Fruit fly (Drosophila melanogaster) whole organism, embryonic: Measurements from ENCODE around the gene Moca-cyp.

Source experiments
- Atf-2 ChIP-seq: fragments of 200-800 bp; sonication (Bioruptor generic); optimal IDR thresholded peaks from 2 replicates; lab custom pipeline; 2016; ENCODE audit warnings: missing biosample characterization, missing genetic modification characterization
- Awh ChIP-seq: fragments of 200-800 bp; sonication (Bioruptor generic); IDR thresholded peaks from 2 replicates; pipeline ENCODE4, ENCODE4 v1.3.6; 2022; ENCODE audit warnings: missing biosample characterization, missing genetic modification characterization
- BtbVII ChIP-seq: fragments of 200-800 bp; sonication (Bioruptor generic); optimal IDR thresholded peaks from 3 replicates; lab custom pipeline; 2017; ENCODE audit warnings: missing biosample characterization, mild to moderate bottlenecking, missing genetic modification characterization
- CG1024 ChIP-seq: fragments of 200-800 bp; sonication (Bioruptor generic); IDR thresholded peaks from 2 replicates; pipeline ENCODE4 v1.3.6; 2022; ENCODE audit warnings: missing biosample characterization, missing genetic modification characterization
- CG11504 ChIP-seq: fragments of 200-800 bp; sonication (Bioruptor generic); optimal IDR thresholded peaks from 3 replicates; lab custom pipeline; 2019; ENCODE audit warnings: missing biosample characterization, mild to moderate bottlenecking, missing genetic modification characterization, moderate library complexity
- CG11560 ChIP-seq: fragments of 200-800 bp; sonication (Bioruptor generic); IDR thresholded peaks from 3 replicates; pipeline ENCODE4 v1.3.6; 2022; ENCODE audit warnings: missing biosample characterization, missing genetic modification characterization
- CG12155 ChIP-seq: fragments of 200-800 bp; sonication (Bioruptor generic); optimal IDR thresholded peaks from 3 replicates; lab custom pipeline; 2016; ENCODE audit warnings: missing biosample characterization, missing genetic modification characterization
- CG12299 ChIP-seq: fragments of 200-800 bp; sonication (Bioruptor generic); optimal IDR thresholded peaks from 2 replicates; lab custom pipeline; 2018; ENCODE audit warnings: missing biosample characterization, mild to moderate bottlenecking, missing genetic modification characterization
- CG13287 ChIP-seq: fragments of 200-800 bp; sonication (Bioruptor generic); IDR thresholded peaks from 2 replicates; pipeline ENCODE4 v1.3.6; 2022; ENCODE audit warnings: missing biosample characterization, missing genetic modification characterization; ENCODE audit not compliant: partially characterized antibody
- CG14710 ChIP-seq: fragments of 200-800 bp; sonication (Bioruptor generic); optimal IDR thresholded peaks from 3 replicates; lab custom pipeline; 2019; ENCODE audit warnings: missing biosample characterization, mild to moderate bottlenecking, missing genetic modification characterization, moderate library complexity
- CG15479 ChIP-seq: fragments of 200-800 bp; sonication (Bioruptor generic); optimal IDR thresholded peaks from 3 replicates; lab custom pipeline; 2019; ENCODE audit warnings: missing biosample characterization, mild to moderate bottlenecking, missing genetic modification characterization, moderate library complexity
- CG17568 ChIP-seq: fragments of 200-800 bp; sonication (Bioruptor generic); optimal IDR thresholded peaks from 2 replicates; lab custom pipeline; 2018; ENCODE audit warnings: missing biosample characterization, mild to moderate bottlenecking, missing genetic modification characterization, moderate library complexity
- CG17612 ChIP-seq: fragments of 200-800 bp; sonication (Bioruptor generic); IDR thresholded peaks from 2 replicates; pipeline ENCODE4 v1.3.6; 2022; ENCODE audit warnings: missing biosample characterization, missing genetic modification characterization
- CG17802 ChIP-seq: fragments of 200-800 bp; sonication (Bioruptor generic); optimal IDR thresholded peaks from 2 replicates; lab custom pipeline; 2018; ENCODE audit warnings: missing biosample characterization, mild to moderate bottlenecking, missing genetic modification characterization, moderate library complexity
- CG17912 ChIP-seq: fragments of 200-800 bp; sonication (Bioruptor generic); optimal IDR thresholded peaks from 2 replicates; lab custom pipeline; 2018; ENCODE audit warnings: missing biosample characterization, mild to moderate bottlenecking, missing genetic modification characterization
- CG2202 ChIP-seq: fragments of 200-800 bp; sonication (Bioruptor generic); optimal IDR thresholded peaks from 2 replicates; lab custom pipeline; 2018; ENCODE audit warnings: missing biosample characterization, mild to moderate bottlenecking, missing genetic modification characterization
- CG31365 ChIP-seq: fragments of 200-800 bp; sonication (Bioruptor generic); optimal IDR thresholded peaks from 2 replicates; lab custom pipeline; 2018; ENCODE audit warnings: missing biosample characterization, mild to moderate bottlenecking, missing genetic modification characterization
- CG33213 ChIP-seq: fragments of 200-800 bp; sonication (Bioruptor generic); optimal IDR thresholded peaks from 3 replicates; lab custom pipeline; 2016; ENCODE audit warnings: missing biosample characterization, missing genetic modification characterization
- CG43689 ChIP-seq: fragments of 200-800 bp; sonication (Bioruptor generic); IDR thresholded peaks from 2 replicates; pipeline ENCODE4 v1.3.6; 2022; ENCODE audit warnings: missing biosample characterization, missing genetic modification characterization
- CG4617 ChIP-seq: fragments of 200-800 bp; sonication (Bioruptor generic); optimal IDR thresholded peaks from 3 replicates; lab custom pipeline; 2016; ENCODE audit warnings: missing biosample characterization, missing genetic modification characterization, borderline replicate concordance
- CG4854 ChIP-seq: fragments of 200-800 bp; sonication (Bioruptor generic); optimal IDR thresholded peaks from 2 replicates; lab custom pipeline; 2016; ENCODE audit warnings: missing biosample characterization, missing genetic modification characterization, inconsistent platforms
- Camta ChIP-seq: fragments of 200-800 bp; sonication (Bioruptor generic); optimal IDR thresholded peaks from 2 replicates; lab custom pipeline; 2016; ENCODE audit warnings: missing biosample characterization, missing genetic modification characterization
- Deaf1 ChIP-seq: fragments of 200-800 bp; optimal IDR thresholded peaks from 3 replicates; lab custom pipeline; 2019; ENCODE audit warnings: missing biosample characterization, mild to moderate bottlenecking, missing genetic modification characterization, moderate library complexity
- H15 ChIP-seq: fragments of 200-800 bp; sonication (Bioruptor generic); IDR thresholded peaks from 3 replicates; pipeline ENCODE4 v1.3.6; 2022; ENCODE audit warnings: missing biosample characterization, missing genetic modification characterization
- Hr3 ChIP-seq: fragments of 200-800 bp; sonication (Bioruptor generic); optimal IDR thresholded peaks from 3 replicates; lab custom pipeline; 2016; ENCODE audit warnings: missing biosample characterization, missing genetic modification characterization
- Lhr ChIP-seq: fragments of 200-800 bp; sonication (Bioruptor generic); optimal IDR thresholded peaks from 3 replicates; lab custom pipeline; 2017; ENCODE audit warnings: mild to moderate bottlenecking, missing biosample characterization, missing genetic modification reagents, missing genetic modification characterization
- MESR4 ChIP-seq: fragments of 200-800 bp; sonication (Bioruptor generic); optimal IDR thresholded peaks from 2 replicates; lab custom pipeline; 2018; ENCODE audit warnings: missing biosample characterization, mild to moderate bottlenecking, missing genetic modification characterization, moderate library complexity
- Med ChIP-seq: fragments of 200-800 bp; sonication (Bioruptor generic); peaks from one replicate; lab custom pipeline; 2016; ENCODE audit warnings: missing biosample characterization, missing genetic modification characterization, mild to moderate bottlenecking, inconsistent platforms, moderate library complexity
- Myb ChIP-seq: fragments of 200-800 bp; sonication (Bioruptor generic); optimal IDR thresholded peaks from 2 replicates; lab custom pipeline; 2016; ENCODE audit warnings: missing biosample characterization, missing genetic modification characterization
- NC2α ChIP-seq: fragments of 200-800 bp; sonication (Bioruptor generic); optimal IDR thresholded peaks from 2 replicates; lab custom pipeline; 2016; ENCODE audit warnings: missing biosample characterization, missing genetic modification characterization
- NK7.1 ChIP-seq: fragments of 200-800 bp; sonication (Bioruptor generic); optimal IDR thresholded peaks from 3 replicates; lab custom pipeline; 2016; ENCODE audit warnings: missing biosample characterization, missing genetic modification characterization
- Rfx ChIP-seq: fragments of 200-800 bp; sonication (Bioruptor generic); IDR thresholded peaks from 2 replicates; pipeline ENCODE4 v1.3.6; 2022; ENCODE audit warnings: missing biosample characterization, missing genetic modification characterization
- Ssrp ChIP-seq: fragments of 200-800 bp; sonication (Bioruptor generic); optimal IDR thresholded peaks from 2 replicates; lab custom pipeline; 2018; ENCODE audit warnings: missing biosample characterization, mild to moderate bottlenecking, missing genetic modification characterization, moderate library complexity
- Trl ChIP-seq, 3 experiments: fragments of >200 bp in 2 of 3; fragments of 200-800 bp in 1 of 3; sonication (Bioruptor generic) in 1 of 3; optimal IDR thresholded peaks; 2 replicates in 1 of 3; 3 replicates in 2 of 3; lab custom pipeline; 2016 to 2017; ENCODE audit warnings: missing biosample characterization in 1 of 3, missing genetic modification characterization in 1 of 3
- bcd ChIP-seq: fragments of 200-800 bp; sonication (Bioruptor generic); optimal IDR thresholded peaks from 2 replicates; lab custom pipeline; 2017; ENCODE audit warnings: missing biosample characterization, mild to moderate bottlenecking, missing genetic modification characterization
- btn ChIP-seq: fragments of 200-800 bp; sonication (Bioruptor generic); optimal IDR thresholded peaks from 2 replicates; lab custom pipeline; 2016; ENCODE audit warnings: missing biosample characterization, missing genetic modification characterization
- chif ChIP-seq, 2 experiments: fragments of 200-800 bp; sonication (Bioruptor generic); optimal IDR thresholded peaks; 3 replicates each; lab custom pipeline; 2016; ENCODE audit warnings: missing biosample characterization in 2 of 2, missing genetic modification characterization in 2 of 2
- corto ChIP-seq: fragments of 200-800 bp; sonication (Bioruptor generic); optimal IDR thresholded peaks from 2 replicates; lab custom pipeline; 2016; ENCODE audit warnings: missing biosample characterization, mild to moderate bottlenecking, missing genetic modification characterization, moderate library complexity
- cwo ChIP-seq: fragments of 200-800 bp; sonication (Bioruptor generic); optimal IDR thresholded peaks from 3 replicates; lab custom pipeline; 2017; ENCODE audit warnings: missing biosample characterization, missing genetic modification characterization, mild to moderate bottlenecking, moderate library complexity, missing genetic modification reagents
- dm ChIP-seq: fragments of 200-800 bp; sonication (Bioruptor generic); optimal IDR thresholded peaks from 3 replicates; lab custom pipeline; 2016; ENCODE audit warnings: missing biosample characterization, missing genetic modification characterization
- fd102C ChIP-seq: fragments of 200-800 bp; sonication (Bioruptor generic); optimal IDR thresholded peaks from 2 replicates; lab custom pipeline; 2018; ENCODE audit warnings: missing biosample characterization, mild to moderate bottlenecking, missing genetic modification characterization, moderate library complexity
- fd96Cb ChIP-seq: fragments of 200-800 bp; sonication (Bioruptor generic); optimal IDR thresholded peaks from 2 replicates; lab custom pipeline; 2018; ENCODE audit warnings: missing biosample characterization, mild to moderate bottlenecking, missing genetic modification characterization, moderate library complexity
- maf-S ChIP-seq: fragments of 200-800 bp; sonication (Bioruptor generic); optimal IDR thresholded peaks from 2 replicates; lab custom pipeline; 2016; ENCODE audit warnings: missing biosample characterization, missing genetic modification characterization
- onecut ChIP-seq: fragments of 200-800 bp; sonication (Bioruptor generic); IDR thresholded peaks from 2 replicates; pipeline ENCODE4 v1.3.6; 2022; ENCODE audit warnings: missing biosample characterization, missing genetic modification characterization
- p53 ChIP-seq: fragments of 200-800 bp; sonication (Bioruptor generic); optimal IDR thresholded peaks from 2 replicates; lab custom pipeline; 2016; ENCODE audit warnings: missing biosample characterization, missing genetic modification characterization
- ranshi ChIP-seq: fragments of 200-800 bp; sonication (Bioruptor generic); IDR thresholded peaks from 2 replicates; pipeline ENCODE4 v1.3.6; 2022; ENCODE audit warnings: missing biosample characterization, missing genetic modification characterization
- sob ChIP-seq: fragments of 200-800 bp; sonication (Bioruptor generic); IDR thresholded peaks from 2 replicates; pipeline ENCODE4 v1.3.6; 2022; ENCODE audit warnings: missing biosample characterization, missing genetic modification characterization
- tna ChIP-seq: fragments of 200-800 bp; sonication (Bioruptor generic); IDR thresholded peaks from 2 replicates; pipeline ENCODE4 v1.3.6; 2022; ENCODE audit warnings: missing biosample characterization, missing genetic modification characterization; ENCODE audit not compliant: partially characterized antibody
- toy ChIP-seq: fragments of 200-800 bp; sonication (Bioruptor generic); IDR thresholded peaks from 2 replicates; pipeline ENCODE4 v1.3.6; 2022; ENCODE audit warnings: missing biosample characterization, missing genetic modification characterization
- unc-4 ChIP-seq: fragments of 200-800 bp; sonication (Bioruptor generic); IDR thresholded peaks from 2 replicates; pipeline ENCODE4 v1.3.6; 2022; ENCODE audit warnings: missing biosample characterization, missing genetic modification characterization; ENCODE audit not compliant: partially characterized antibody
- zen2 ChIP-seq: fragments of 200-800 bp; sonication (Bioruptor generic); IDR thresholded peaks from 3 replicates; pipeline ENCODE4 v1.3.6; 2022; ENCODE audit warnings: missing biosample characterization, missing genetic modification characterization; ENCODE audit not compliant: partially characterized antibody

Gene Moca-cyp

dm6 chr3R:28327132-28327531, 13.0 kb upstream of the Moca-cyp start (continued):
- TF ChIP-seq Atf-2 (GFP tag; lab: Kevin White, UChicago) (no peak), CG2202 (tag; lab: Kevin White, UChicago) (no peak), CG14710 (tag; lab: Kevin White, UChicago) (no peak), Ssrp (tag; lab: Kevin White, UChicago) (peak; percentile 19), CG31365 (no peak), btn (GFP tag; lab: Kevin White, UChicago) (no peak), Awh (GFP tag; lab: Robert Waterston, UW) (no peak), Deaf1 (tag; lab: Kevin White, UChicago) (no peak), ranshi (no peak), p53 (GFP tag; lab: Kevin White, UChicago) (no peak), CG12299 (no peak), CG33213 (GFP tag; lab: Kevin White, UChicago) (no peak), Hr3 (GFP tag; lab: Kevin White, UChicago) (peak; percentile 41), fd96Cb (peak; percentile 0), sob (no peak), toy (no peak), bcd (GFP tag; lab: Kevin White, UChicago) (no peak), CG1024 (GFP tag; lab: Robert Waterston, UW) (no peak), maf-S (GFP tag; lab: Kevin White, UChicago) (no peak), fd102C (GFP tag; lab: Kevin White, UChicago) (no peak), Myb (GFP tag; lab: Kevin White, UChicago) (no peak), CG4617 (GFP tag; lab: Kevin White, UChicago) (peak; percentile 3), H15 (no peak), onecut (no peak), CG17612 (GFP tag; lab: Robert Waterston, UW) (no peak), Lhr (no peak), MESR4 (GFP tag; lab: Kevin White, UChicago) (no peak), Rfx (no peak), zen2 (no peak), Camta (peak; percentile 48), Med (GFP tag; lab: Kevin White, UChicago) (peak; percentile 12), Trl (optimal IDR thresholded peaks at IDR 0.05; lab: Kevin White, UChicago) (no peak), Trl (GFP tag; optimal IDR thresholded peaks at IDR 0.05; lab: Kevin White, UChicago) (no peak), CG13287 (GFP tag; lab: Robert Waterston, UW) (no peak), CG11504 (tag; lab: Kevin White, UChicago) (peak; percentile 51), CG43689 (GFP tag; lab: Robert Waterston, UW) (no peak), chif (GFP tag; optimal IDR thresholded peaks at IDR 0.05; lab: Kevin White, UChicago) (peak in 1 of 2 experiments; percentile 45), NK7.1 (no peak), CG11560 (no peak), NC2α (GFP tag; lab: Kevin White, UChicago) (no peak), BtbVII (GFP tag; lab: Kevin White, UChicago) (no peak), tna (GFP tag; lab: Robert Waterston, UW) (no peak), cwo (GFP tag; lab: Kevin White, UChicago) (no peak), dm (no peak), CG15479 (GFP tag; lab: Kevin White, UChicago) (no peak), CG17802 (tag; lab: Kevin White, UChicago) (no peak), CG4854 (GFP tag; lab: Kevin White, UChicago) (no peak), CG17912 (no peak), corto (GFP tag; lab: Kevin White, UChicago) (no peak), unc-4 (GFP tag; lab: Robert Waterston, UW) (no peak), CG12155 (GFP tag; lab: Kevin White, UChicago) (no peak), CG17568 (GFP tag; lab: Kevin White, UChicago) (peak; percentile 62)
